Fruit fly (Drosophila melanogaster): Measurements from ENCODE around the gene CG45489.

Gene CG45489

DNA sequence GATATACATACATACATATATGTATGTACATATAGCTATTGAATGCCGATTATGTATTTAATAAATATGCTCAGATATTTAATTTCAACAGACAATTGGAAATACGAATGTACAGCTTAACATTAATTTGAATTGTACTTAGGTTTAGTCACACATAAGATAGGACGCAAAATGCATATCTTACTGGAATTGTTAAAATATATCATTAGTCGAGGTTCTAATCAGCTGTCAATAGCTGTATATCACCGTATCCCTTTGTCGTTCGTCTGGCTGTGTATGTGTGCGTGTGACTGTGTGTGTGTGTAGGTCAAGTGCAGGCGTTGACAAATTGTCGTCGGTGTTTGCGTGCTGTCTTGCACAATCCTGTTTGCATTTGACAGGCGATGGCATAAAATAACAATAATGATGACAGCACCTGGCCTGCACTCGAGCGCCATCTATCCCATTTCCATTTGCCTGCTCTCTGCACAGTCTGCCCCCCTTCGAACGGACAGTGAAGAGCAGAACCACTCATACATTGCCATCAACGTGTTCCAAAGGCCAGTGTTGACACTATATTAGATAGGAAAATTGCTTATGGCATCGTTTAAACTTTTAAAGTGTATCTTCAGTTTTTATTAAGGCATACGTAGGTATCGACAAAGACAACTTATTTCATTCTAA is 31.5 kb downstream of the CG45489 start (continued):
- TF ChIP-seq HmgD (GFP tag; optimal IDR thresholded peaks at IDR 0.05) = no peak
- no peak for TF ChIP-seq CG31224 (GFP tag; IDR thresholded peaks at IDR 0.05)
- TF ChIP-seq Opbp (GFP tag; IDR thresholded peaks at IDR 0.05; ENCODE audit: partially characterized antibody) = no peak
- TF ChIP-seq CG9817 (tag; optimal IDR thresholded peaks at IDR 0.05) = no peak
- TF ChIP-seq CG10565 (GFP tag; optimal IDR thresholded peaks at IDR 0.05) = no peak
- no peak for TF ChIP-seq Dfd (GFP tag; optimal IDR thresholded peaks at IDR 0.05)
- peak; percentile 14; the same call in 1 of the 3 replicates for TF ChIP-seq dysf (GFP tag; IDR thresholded peaks at IDR 0.05)
- no peak for TF ChIP-seq Meics (GFP tag; optimal IDR thresholded peaks at IDR 0.05)
- no peak for TF ChIP-seq Adf1 (GFP tag; IDR thresholded peaks at IDR 0.05)
- TF ChIP-seq nerfin-2 (GFP tag; IDR thresholded peaks at IDR 0.05; ENCODE audit: partially characterized antibody) = no peak
- TF ChIP-seq CG14860 (GFP tag; IDR thresholded peaks at IDR 0.05; ENCODE audit: partially characterized antibody) = no peak
- TF ChIP-seq MTF-1 (GFP tag; optimal IDR thresholded peaks at IDR 0.05; ENCODE audit: borderline replicate concordance) = no peak
- no peak for TF ChIP-seq CG34376 (GFP tag; optimal IDR thresholded peaks at IDR 0.05)
- no peak for TF ChIP-seq Lpt (GFP tag; optimal IDR thresholded peaks at IDR 0.05)
- no peak for TF ChIP-seq Ets65A (GFP tag)
- no peak for TF ChIP-seq Xbp1 (GFP tag; optimal IDR thresholded peaks at IDR 0.05)
- no peak for TF ChIP-seq Blimp-1 (GFP tag; optimal IDR thresholded peaks at IDR 0.05)
- TF ChIP-seq CG6683 (GFP tag; optimal IDR thresholded peaks at IDR 0.05) = no peak
- TF ChIP-seq Camta (GFP tag; optimal IDR thresholded peaks at IDR 0.05) = no peak
- no peak for TF ChIP-seq ac (GFP tag; optimal IDR thresholded peaks at IDR 0.05)
- TF ChIP-seq vvl (GFP tag; IDR thresholded peaks at IDR 0.05) = no peak
- TF ChIP-seq CG4730 (GFP tag; IDR thresholded peaks at IDR 0.05) = no peak
- TF ChIP-seq row (GFP tag; IDR thresholded peaks at IDR 0.05) = peak; percentile 85; the same call in 2 of the 3 replicates
- peak; percentile 11 for TF ChIP-seq CHES-1-like (GFP tag; optimal IDR thresholded peaks at IDR 0.05)
- no peak for TF ChIP-seq Hmx (GFP tag; optimal IDR thresholded peaks at IDR 0.05)
- peak; percentile 1 for TF ChIP-seq CG13624 (GFP tag; optimal IDR thresholded peaks at IDR 0.05)
- no peak for TF ChIP-seq abd-A (tag; optimal IDR thresholded peaks at IDR 0.05)
- TF ChIP-seq CG1832 (GFP tag; optimal IDR thresholded peaks at IDR 0.05) = no peak
- TF ChIP-seq run (tag; optimal IDR thresholded peaks at IDR 0.05) = no peak
- peak; percentile 3 for TF ChIP-seq Med (GFP tag)
- TF ChIP-seq da (GFP tag; optimal IDR thresholded peaks at IDR 0.05) = no peak
- TF ChIP-seq cg (GFP tag; optimal IDR thresholded peaks at IDR 0.05) = peak; percentile 20
- no peak for TF ChIP-seq CG4707 (GFP tag; optimal IDR thresholded peaks at IDR 0.05)
- no peak for TF ChIP-seq CG2199 (GFP tag; IDR thresholded peaks at IDR 0.05)
- TF ChIP-seq HmgZ (tag; optimal IDR thresholded peaks at IDR 0.05) = no peak
- no peak for TF ChIP-seq CG18262 (tag; optimal IDR thresholded peaks at IDR 0.05)
- peak; percentile 9 for TF ChIP-seq dm (GFP tag; optimal IDR thresholded peaks at IDR 0.05)
- no peak for TF ChIP-seq dati (GFP tag; IDR thresholded peaks at IDR 0.05)
- TF ChIP-seq Ada2b (GFP tag; IDR thresholded peaks at IDR 0.05) = no peak
- no peak for TF ChIP-seq zen2 (GFP tag; IDR thresholded peaks at IDR 0.05; ENCODE audit: partially characterized antibody)
- no peak for TF ChIP-seq CG32532 (GFP tag; IDR thresholded peaks at IDR 0.05)
- TF ChIP-seq ind (GFP tag; optimal IDR thresholded peaks at IDR 0.05) = no peak
- peak; percentile 92 for TF ChIP-seq grau (tag; optimal IDR thresholded peaks at IDR 0.05)
- no peak for TF ChIP-seq CG14014 (GFP tag; IDR thresholded peaks at IDR 0.05)

Data from whole organism, embryonic.